Worm (Caenorhabditis elegans): ENCODE measurements around the gene clec-126.

ce11 chrII:3556584-3556983 is 37.3 kb downstream of the clec-126 start:
- no peak for TF ChIP-seq aly-1 (tag; optimal IDR thresholded peaks at IDR 0.05)
- TF ChIP-seq pes-1 (GFP tag; IDR thresholded peaks at IDR 0.05): no peak
- no peak for TF ChIP-seq tbx-37 (GFP tag; conservative IDR thresholded peaks at IDR 0.05)
- no peak for TF ChIP-seq flt-1 (GFP tag; IDR thresholded peaks at IDR 0.05)
- TF ChIP-seq ceh-36 (tag; optimal IDR thresholded peaks at IDR 0.05): no peak
- no peak for TF ChIP-seq tra-4 (tag; optimal IDR thresholded peaks at IDR 0.05)
- no peak for TF ChIP-seq tbx-11 (GFP tag; IDR thresholded peaks at IDR 0.05)
- no peak for TF ChIP-seq ama-1 (optimal IDR thresholded peaks at IDR 0.05)
- TF ChIP-seq ceh-13 (GFP tag; optimal IDR thresholded peaks at IDR 0.05): no peak
- no peak for TF ChIP-seq scrt-1 (GFP tag; IDR thresholded peaks at IDR 0.05)
- no peak for TF ChIP-seq hmbx-1 (tag; optimal IDR thresholded peaks at IDR 0.05)
- no peak for TF ChIP-seq B0310.2 (tag; optimal IDR thresholded peaks at IDR 0.05)
- no peak for TF ChIP-seq sea-1 (GFP tag; conservative IDR thresholded peaks at IDR 0.05)
- no peak for TF ChIP-seq hmg-4 (GFP tag; optimal IDR thresholded peaks at IDR 0.05)

Measured in whole organism, early embryonic.